Worm (Caenorhabditis elegans) whole organism, young adult: ENCODE results near the gene T01H3.5.

ENCODE experiments used
- B0019.2 ChIP-seq: fragments of 200-800 bp; sonication (Bioruptor generic); conservative IDR thresholded peaks from 2 replicates; pipeline ENCODE4 v1.3.6; 2022; ENCODE audit warnings: missing genetic modification reagents, missing genetic modification characterization, missing compliant biosample characterization
- B0336.3 ChIP-seq: fragments of 200-800 bp; sonication (Bioruptor generic); IDR thresholded peaks from 2 replicates; pipeline ENCODE4 v1.3.6; 2022; ENCODE audit warnings: missing genetic modification characterization, missing compliant biosample characterization
- F10E7.11 ChIP-seq: sonication (generic microtip); optimal IDR thresholded peaks from 2 replicates; lab custom pipeline; 2017; ENCODE audit warnings: mild to moderate bottlenecking, missing genetic modification characterization, moderate library complexity, missing compliant biosample characterization
- F22D6.2 ChIP-seq: sonication (generic microtip); optimal IDR thresholded peaks from 2 replicates; lab custom pipeline; 2016; ENCODE audit warnings: mild to moderate bottlenecking, missing genetic modification characterization, missing compliant biosample characterization
- F33H1.4 ChIP-seq: fragments of 200-800 bp; sonication (Bioruptor generic); IDR thresholded peaks from 2 replicates; pipeline ENCODE4 v1.3.6; 2022; ENCODE audit warnings: missing genetic modification reagents, missing genetic modification characterization, missing compliant biosample characterization
- F37B4.10 ChIP-seq: fragments of 200-800 bp; sonication (Bioruptor generic); IDR thresholded peaks from 2 replicates; pipeline ENCODE4 v1.3.6; 2022; ENCODE audit warnings: missing genetic modification characterization, missing compliant biosample characterization
- F49E8.2 ChIP-seq: sonication (generic microtip); optimal IDR thresholded peaks from 3 replicates; lab custom pipeline; 2017; ENCODE audit warnings: missing genetic modification characterization, mild to moderate bottlenecking, missing compliant biosample characterization, antibody characterized with exemption, moderate library complexity; ENCODE audit not compliant: insufficient read depth
- K11D2.4 ChIP-seq: fragments of 200-800 bp; sonication (Bioruptor generic); IDR thresholded peaks from 2 replicates; pipeline ENCODE4 v1.3.6; 2022; ENCODE audit warnings: missing genetic modification reagents, missing genetic modification characterization, missing compliant biosample characterization
- T26A5.8 ChIP-seq: sonication (generic microtip); optimal IDR thresholded peaks from 2 replicates; lab custom pipeline; 2016; ENCODE audit warnings: missing genetic modification characterization, missing compliant biosample characterization
- Y53G8AR.9 ChIP-seq: fragments of 200-800 bp; sonication (Bioruptor generic); conservative IDR thresholded peaks from 2 replicates; pipeline ENCODE4 v1.3.6; 2022; ENCODE audit warnings: missing genetic modification reagents, missing genetic modification characterization, missing compliant biosample characterization
- akir-1 ChIP-seq: fragments of 200-800 bp; sonication (Bioruptor generic); optimal IDR thresholded peaks from 2 replicates; lab custom pipeline; 2018; ENCODE audit warnings: mild to moderate bottlenecking, missing genetic modification characterization, moderate library complexity, missing compliant biosample characterization
- aptf-3 ChIP-seq: fragments of 200-800 bp; sonication (Bioruptor generic); IDR thresholded peaks from 2 replicates; pipeline ENCODE4 v1.3.6; 2022; ENCODE audit warnings: missing genetic modification characterization, missing compliant biosample characterization
- atf-7 ChIP-seq: sonication (generic microtip); optimal IDR thresholded peaks from 2 replicates; lab custom pipeline; 2017; ENCODE audit warnings: mild to moderate bottlenecking, missing genetic modification characterization, missing compliant biosample characterization
- attf-5 ChIP-seq: fragments of 200-800 bp; sonication (Bioruptor generic); optimal IDR thresholded peaks from 2 replicates; lab custom pipeline; 2018; ENCODE audit warnings: mild to moderate bottlenecking, missing genetic modification characterization, missing compliant biosample characterization
- ceh-40 ChIP-seq: fragments of 200-800 bp; sonication (Bioruptor generic); IDR thresholded peaks from 2 replicates; pipeline ENCODE4 v1.3.6; 2022; ENCODE audit warnings: missing genetic modification characterization, missing compliant biosample characterization
- ceh-91 ChIP-seq: fragments of 200-800 bp; sonication (Bioruptor generic); IDR thresholded peaks from 2 replicates; pipeline ENCODE4 v1.3.6; 2022; ENCODE audit warnings: missing genetic modification reagents, missing genetic modification characterization, missing compliant biosample characterization
- dox-1 ChIP-seq: fragments of 200-800 bp; sonication (Bioruptor generic); IDR thresholded peaks from 2 replicates; pipeline ENCODE4 v1.3.6; 2022; ENCODE audit warnings: missing genetic modification reagents, missing genetic modification characterization, missing compliant biosample characterization
- efl-1 ChIP-seq: fragments of 150-350 bp; optimal IDR thresholded peaks from 2 replicates; lab custom pipeline; 2014; ENCODE audit warnings: missing biosample characterization, missing genetic modification reagents, missing genetic modification characterization
- gei-17 ChIP-seq: fragments of 200-800 bp; sonication (Bioruptor generic); optimal IDR thresholded peaks from 2 replicates; lab custom pipeline; 2018; ENCODE audit warnings: mild to moderate bottlenecking, missing genetic modification characterization, missing compliant biosample characterization
- him-1 ChIP-seq: sonication (generic microtip); optimal IDR thresholded peaks from 2 replicates; lab custom pipeline; 2016; ENCODE audit warnings: missing genotype, missing genetic modification reagents, missing genetic modification characterization, missing compliant biosample characterization
- lsl-1 ChIP-seq: fragments of 200-800 bp; sonication (Bioruptor generic); optimal IDR thresholded peaks from 2 replicates; lab custom pipeline; 2018; ENCODE audit warnings: mild to moderate bottlenecking, missing genetic modification characterization, moderate library complexity, missing compliant biosample characterization
- madf-6 ChIP-seq: fragments of 200-800 bp; sonication (Bioruptor generic); IDR thresholded peaks from 2 replicates; pipeline ENCODE4 v1.3.6; 2022; ENCODE audit warnings: missing genetic modification reagents, missing genetic modification characterization, missing compliant biosample characterization
- mcd-1 ChIP-seq: fragments of 200-800 bp; sonication (Bioruptor generic); IDR thresholded peaks from 2 replicates; pipeline ENCODE4 v1.3.6; 2022; ENCODE audit warnings: missing genetic modification reagents, missing genetic modification characterization, missing compliant biosample characterization
- mes-4 ChIP-seq: sonication (generic microtip); optimal IDR thresholded peaks from 2 replicates; lab custom pipeline; 2016; ENCODE audit warnings: missing genotype, missing genetic modification characterization, missing compliant biosample characterization
- nhr-120 ChIP-seq: fragments of 200-800 bp; sonication (Bioruptor generic); IDR thresholded peaks from 2 replicates; pipeline ENCODE4 v1.3.6; 2022; ENCODE audit warnings: missing genetic modification characterization, missing compliant biosample characterization
- nhr-27 ChIP-seq: fragments of 200-800 bp; sonication (Bioruptor generic); optimal IDR thresholded peaks from 2 replicates; lab custom pipeline; 2018; ENCODE audit warnings: mild to moderate bottlenecking, missing genetic modification characterization, moderate library complexity, missing compliant biosample characterization
- nhr-90 ChIP-seq: sonication (generic microtip); optimal IDR thresholded peaks from 2 replicates; lab custom pipeline; 2016; ENCODE audit warnings: missing genotype, mild to moderate bottlenecking, missing genetic modification characterization, missing compliant biosample characterization
- pbrm-1 ChIP-seq: fragments of 200-800 bp; sonication (Bioruptor generic); IDR thresholded peaks from 2 replicates; pipeline ENCODE4 v1.3.6; 2022; ENCODE audit warnings: missing genetic modification reagents, missing genetic modification characterization, missing compliant biosample characterization
- rpc-1 ChIP-seq, 2 experiments: fragments of 150-350 bp in 1 of 2; sonication (generic microtip) in 1 of 2; optimal IDR thresholded peaks; 2 replicates each; lab custom pipeline; 2014 to 2018; ENCODE audit warnings: missing biosample characterization in 1 of 2, missing genetic modification characterization in 1 of 2, missing genetic modification reagents in 1 of 2, missing genotype in 1 of 2
- sdz-38 ChIP-seq: sonication (generic microtip); optimal IDR thresholded peaks from 2 replicates; lab custom pipeline; 2016; ENCODE audit warnings: missing genotype, missing genetic modification characterization, missing compliant biosample characterization
- snpc-1.1 ChIP-seq: sonication (generic microtip); optimal IDR thresholded peaks from 2 replicates; lab custom pipeline; 2017; ENCODE audit warnings: missing genetic modification characterization, mild to moderate bottlenecking, missing compliant biosample characterization, antibody characterized with exemption, moderate library complexity, missing genotype, missing genetic modification reagents; ENCODE audit not compliant: insufficient read depth
- snpc-3.4 ChIP-seq: sonication (generic microtip); optimal IDR thresholded peaks from 2 replicates; lab custom pipeline; 2017; ENCODE audit warnings: missing genetic modification characterization, mild to moderate bottlenecking, missing compliant biosample characterization, antibody characterized with exemption, moderate library complexity, missing genotype, missing genetic modification reagents
- sptf-2 ChIP-seq: fragments of 200-800 bp; sonication (Bioruptor generic); optimal IDR thresholded peaks from 2 replicates; lab custom pipeline; 2018; ENCODE audit warnings: mild to moderate bottlenecking, missing genetic modification characterization, missing compliant biosample characterization
- tbx-9 ChIP-seq: sonication (generic microtip); optimal IDR thresholded peaks from 2 replicates; lab custom pipeline; 2016; ENCODE audit warnings: borderline replicate concordance, missing genetic modification characterization, inconsistent platforms, missing compliant biosample characterization
- tlf-1 ChIP-seq: fragments of 200-800 bp; sonication (Bioruptor generic); optimal IDR thresholded peaks from 2 replicates; lab custom pipeline; 2018; ENCODE audit warnings: mild to moderate bottlenecking, missing genetic modification characterization, missing compliant biosample characterization
- xnd-1 ChIP-seq: sonication (generic microtip); optimal IDR thresholded peaks from 2 replicates; lab custom pipeline; 2016; ENCODE audit warnings: missing genotype, missing genetic modification reagents, missing genetic modification characterization, missing compliant biosample characterization
- ztf-18 ChIP-seq: sonication (generic microtip); optimal IDR thresholded peaks from 2 replicates; lab custom pipeline; 2016; ENCODE audit warnings: missing genotype, mild to moderate bottlenecking, missing genetic modification characterization, missing compliant biosample characterization
- ztf-22 ChIP-seq: fragments of 200-800 bp; sonication (Bioruptor generic); optimal IDR thresholded peaks from 2 replicates; lab custom pipeline; 2018; ENCODE audit warnings: mild to moderate bottlenecking, missing genetic modification characterization, moderate library complexity, missing compliant biosample characterization
- ztf-3 ChIP-seq: fragments of 200-800 bp; sonication (Bioruptor generic); optimal IDR thresholded peaks from 2 replicates; lab custom pipeline; 2018; ENCODE audit warnings: mild to moderate bottlenecking, missing genetic modification characterization, missing compliant biosample characterization

T01H3.5 gene

DNA sequence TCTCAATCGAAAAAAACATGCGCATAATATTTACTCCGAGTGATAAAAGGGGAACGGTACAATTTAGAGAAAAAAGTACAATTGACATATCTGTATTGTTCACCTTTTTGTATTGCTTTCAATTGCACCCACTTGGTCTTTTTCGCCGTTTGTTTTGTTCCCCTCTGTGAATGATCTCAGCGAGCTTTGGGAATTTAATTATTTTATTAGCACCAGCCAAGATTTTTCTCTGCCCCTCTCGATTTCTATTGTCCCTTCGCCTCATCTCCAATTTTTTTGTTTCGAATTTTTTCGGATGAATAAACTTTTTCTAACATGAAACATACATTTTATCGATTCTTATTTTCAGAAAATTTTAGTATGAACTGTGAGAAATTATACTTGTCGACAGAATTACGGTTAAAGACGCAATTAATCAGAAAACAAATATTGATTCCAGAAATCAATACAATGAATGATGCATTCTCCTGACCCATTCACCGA, 20.8 kb downstream of the T01H3.5 start, which contains the start of gene rev-1 (continued):
- no peak for TF ChIP-seq snpc-3.4 (tag; lab: Kevin White, UChicago)
- no peak for TF ChIP-seq ztf-3
- TF ChIP-seq Y53G8AR.9 (GFP tag; lab: Robert Waterston, UW) = peak; percentile 65; the same call in 1 of the 2 replicates
- TF ChIP-seq sptf-2 = no peak
- TF ChIP-seq mes-4 (tag; lab: Kevin White, UChicago) = no peak
- TF ChIP-seq him-1 (tag; lab: Kevin White, UChicago) = no peak
- TF ChIP-seq efl-1 (GFP tag; lab: Kevin White, UChicago) = no peak
- no peak for TF ChIP-seq mcd-1 (GFP tag; lab: Robert Waterston, UW)
- TF ChIP-seq ztf-22 = no peak
- no peak for TF ChIP-seq ceh-40 (GFP tag; lab: Robert Waterston, UW)
- TF ChIP-seq F37B4.10 (GFP tag; lab: Robert Waterston, UW) = no peak
- TF ChIP-seq snpc-1.1 (tag; lab: Kevin White, UChicago) = no peak
- TF ChIP-seq akir-1 (GFP tag; lab: Kevin White, UChicago) = no peak
- no peak for TF ChIP-seq B0019.2
- TF ChIP-seq F49E8.2 (tag; lab: Kevin White, UChicago) = no peak
- TF ChIP-seq atf-7 (tag; lab: Kevin White, UChicago) = peak; percentile 1
- TF ChIP-seq T26A5.8 (tag; lab: Kevin White, UChicago) = no peak
- TF ChIP-seq xnd-1 = no peak
- 0 out of 2 replicates have a peak, but pooled peaks have one; percentile 19 for TF ChIP-seq pbrm-1 (GFP tag; lab: Robert Waterston, UW)
- TF ChIP-seq aptf-3 (GFP tag; lab: Robert Waterston, UW) = no peak
- TF ChIP-seq F22D6.2 (tag; lab: Kevin White, UChicago) = no peak
- TF ChIP-seq F10E7.11 = no peak
- no peak for TF ChIP-seq F33H1.4
- no peak for TF ChIP-seq ztf-18 (tag; lab: Kevin White, UChicago)
- TF ChIP-seq nhr-27 (tag; lab: Kevin White, UChicago) = peak; percentile 78
- TF ChIP-seq tbx-9 (tag; lab: Kevin White, UChicago) = peak; percentile 4
- no peak for TF ChIP-seq lsl-1
- TF ChIP-seq gei-17 (GFP tag; lab: Kevin White, UChicago) = no peak
- no peak for TF ChIP-seq tlf-1 (GFP tag; lab: Kevin White, UChicago)
- no peak for TF ChIP-seq dox-1 (GFP tag; lab: Robert Waterston, UW)
- TF ChIP-seq ceh-91 (GFP tag; lab: Robert Waterston, UW) = no peak
- no peak for TF ChIP-seq rpc-1 (optimal IDR thresholded peaks at IDR 0.05; lab: Kevin White, UChicago)
- TF ChIP-seq rpc-1 (tag; optimal IDR thresholded peaks at IDR 0.05; lab: Kevin White, UChicago) = no peak
- TF ChIP-seq attf-5 (GFP tag; lab: Kevin White, UChicago) = peak; percentile 5
- peak; percentile 37; the same call in 1 of the 2 replicates for TF ChIP-seq madf-6 (GFP tag; lab: Robert Waterston, UW)

ce11 chrII:7900762-7901161, 21.3 kb downstream of the T01H3.5 start:
- TF ChIP-seq nhr-90 (tag; lab: Kevin White, UChicago) (no peak), B0336.3 (no peak), K11D2.4 (no peak), Y53G8AR.9 (GFP tag; lab: Robert Waterston, UW) (no peak), aptf-3 (GFP tag; lab: Robert Waterston, UW) (no peak), him-1 (tag; lab: Kevin White, UChicago) (no peak), ztf-18 (tag; lab: Kevin White, UChicago) (no peak), nhr-120 (GFP tag; lab: Robert Waterston, UW) (no peak), F10E7.11 (no peak), attf-5 (GFP tag; lab: Kevin White, UChicago) (no peak), sdz-38 (tag; lab: Kevin White, UChicago) (no peak)
- TF ChIP-seq, all 124 proteins: peak for 0
